Fruit fly (Drosophila melanogaster): ENCODE measurements around the gene CG13793.

- TF ChIP-seq CG7368 (GFP tag; optimal IDR thresholded peaks at IDR 0.05) = no peak
- TF ChIP-seq CG9139 (GFP tag; optimal IDR thresholded peaks at IDR 0.05) = no peak
- TF ChIP-seq CG4318 (GFP tag; optimal IDR thresholded peaks at IDR 0.05) = no peak
- TF ChIP-seq topi (GFP tag; optimal IDR thresholded peaks at IDR 0.05) = no peak
Measured at dm6 chr2L:7726268-7726997, 7.1 kb upstream of the CG13793 start, which contains the start of gene CG13795.

Data from whole organism, prepupa.